Fruit fly (Drosophila melanogaster): ENCODE results near the gene pasi2.

DNA sequence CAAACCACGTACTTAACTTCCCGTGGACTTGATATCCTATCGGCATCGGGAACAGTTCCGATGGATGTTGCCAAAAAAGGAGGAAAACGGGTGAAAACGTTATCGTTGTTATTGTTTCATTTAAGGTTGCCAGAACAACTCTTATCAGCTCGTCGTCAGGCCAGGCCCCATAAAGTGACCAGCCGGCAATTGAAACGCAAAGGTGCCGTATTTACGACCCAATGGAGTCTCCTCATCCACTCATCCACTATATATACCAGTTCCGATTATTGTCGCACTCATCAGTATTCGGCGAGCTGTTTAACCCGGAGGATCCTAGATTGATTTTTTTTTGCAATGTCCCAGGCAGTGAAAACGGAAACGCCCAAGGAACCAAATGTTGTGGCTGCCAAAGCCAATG is 30.2 kb downstream of the pasi2 start, which contains the start of gene Srr:
- TF ChIP-seq CG8478 (optimal IDR thresholded peaks at IDR 0.05): no peak
- TF ChIP-seq CTCF (optimal IDR thresholded peaks at IDR 0.05): no peak

Measured in S2 (cell line).